Worm (Caenorhabditis elegans) whole organism, L2 larva: ENCODE measurements around the gene C49C3.7.

Source experiments
- F13H6.1 ChIP-seq: sonication (generic microtip); optimal IDR thresholded peaks from 2 replicates; lab custom pipeline; 2016; ENCODE audit warnings: missing genetic modification characterization, missing compliant biosample characterization
- ZK546.5 ChIP-seq: sonication (generic microtip); optimal IDR thresholded peaks from 2 replicates; lab custom pipeline; 2017; ENCODE audit warnings: missing biosample characterization, missing genetic modification characterization
- alr-1 ChIP-seq: fragments of 150-350 bp; optimal IDR thresholded peaks from 2 replicates; lab custom pipeline; 2014; ENCODE audit warnings: missing biosample characterization, missing genetic modification characterization
- fos-1 ChIP-seq: fragments of 150-350 bp; optimal IDR thresholded peaks from 2 replicates; lab custom pipeline; 2014; ENCODE audit warnings: missing biosample characterization, missing genetic modification characterization
- gmeb-1 ChIP-seq: fragments of 150-350 bp; optimal IDR thresholded peaks from 2 replicates; lab custom pipeline; 2014; ENCODE audit warnings: missing biosample characterization, missing genetic modification characterization
- lin-11 ChIP-seq: fragments of 150-350 bp; sonication (generic microtip); optimal IDR thresholded peaks from 2 replicates; lab custom pipeline; 2014; ENCODE audit warnings: missing biosample characterization, missing genetic modification characterization, inconsistent platforms, mixed read lengths
- lin-39 ChIP-seq: fragments of 150-350 bp; optimal IDR thresholded peaks from 2 replicates; lab custom pipeline; 2014; ENCODE audit warnings: missing biosample characterization, missing genetic modification reagents, missing genetic modification characterization
- lsy-2 ChIP-seq, 2 experiments: fragments of 150-350 bp in 1 of 2; sonication (generic microtip) in 1 of 2; optimal IDR thresholded peaks; 2 replicates each; lab custom pipeline; 2014 to 2017; ENCODE audit warnings: missing biosample characterization in 2 of 2, missing genetic modification characterization in 2 of 2
- mab-5 ChIP-seq: fragments of 150-350 bp; optimal IDR thresholded peaks from 2 replicates; lab custom pipeline; 2014; ENCODE audit warnings: missing biosample characterization, missing genetic modification characterization
- mdl-1 ChIP-seq, 2 experiments: fragments of 150-350 bp in 1 of 2; sonication (generic microtip) in 1 of 2; optimal IDR thresholded peaks; 2 replicates each; lab custom pipeline; 2017; ENCODE audit warnings: missing biosample characterization in 2 of 2, missing genetic modification characterization in 2 of 2
- nhr-12 ChIP-seq: fragments of 150-350 bp; optimal IDR thresholded peaks from 2 replicates; lab custom pipeline; 2014; ENCODE audit warnings: missing biosample characterization, missing genetic modification characterization
- sma-3 ChIP-seq: sonication (generic microtip); optimal IDR thresholded peaks from 2 replicates; lab custom pipeline; 2016; ENCODE audit warnings: missing genetic modification reagents, missing genetic modification characterization, missing compliant biosample characterization
- unc-62 ChIP-seq: fragments of 150-350 bp; optimal IDR thresholded peaks from 2 replicates; lab custom pipeline; 2014; ENCODE audit warnings: missing biosample characterization, missing genetic modification reagents, missing genetic modification characterization

DNA sequence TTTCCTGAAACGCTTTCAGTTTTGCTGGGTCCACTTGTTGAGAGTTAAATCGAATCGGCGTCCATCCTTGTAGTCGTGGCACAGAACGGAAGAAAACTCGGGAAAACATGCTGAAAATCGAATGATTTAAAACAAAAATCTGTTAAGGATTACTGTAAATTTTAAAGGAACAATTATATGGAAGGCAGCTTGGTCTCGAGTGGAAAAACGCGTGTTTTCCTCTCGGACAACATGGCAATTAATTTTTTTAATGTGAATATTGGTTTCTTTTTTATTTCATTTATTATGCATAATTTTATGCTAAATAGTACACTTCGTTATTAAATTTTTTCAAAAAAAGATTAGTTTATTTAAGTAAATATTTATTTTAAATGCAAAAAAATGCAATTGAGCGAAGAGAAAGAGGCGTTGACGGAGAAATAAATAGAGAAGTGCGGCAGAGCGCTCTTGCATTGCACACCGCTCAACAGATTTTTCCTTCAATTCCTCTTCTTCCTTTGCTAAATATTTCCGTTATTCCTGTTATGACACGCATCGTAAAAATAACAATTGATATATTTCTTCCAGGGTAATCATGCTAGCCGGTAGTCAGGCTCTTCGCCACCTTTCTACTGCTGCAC, 47.8 kb downstream of the C49C3.7 start, which contains the start of the genes C30H6.9 and dlat-2:
- TF ChIP-seq lin-39: no peak
- TF ChIP-seq F13H6.1 (tag; lab: Kevin White, UChicago): no peak
- no peak for TF ChIP-seq unc-62
- no peak for TF ChIP-seq lin-11 (tag; lab: Kevin White, UChicago)
- no peak for TF ChIP-seq sma-3
- TF ChIP-seq nhr-12 (tag; lab: Kevin White, UChicago): no peak
- no peak for TF ChIP-seq gmeb-1 (tag; lab: Kevin White, UChicago)
- no peak for TF ChIP-seq alr-1 (tag; lab: Kevin White, UChicago)
- TF ChIP-seq fos-1 (tag; lab: Kevin White, UChicago): peak; percentile 11
- no peak for TF ChIP-seq mdl-1 (tag; optimal IDR thresholded peaks at IDR 0.05; lab: Kevin White, UChicago)
- no peak for TF ChIP-seq mab-5 (tag; lab: Kevin White, UChicago)
- peak in 1 of 2 experiments; percentile 40 for TF ChIP-seq lsy-2 (tag; optimal IDR thresholded peaks at IDR 0.05; lab: Kevin White, UChicago)
- no peak for TF ChIP-seq ZK546.5 (tag; lab: Kevin White, UChicago)
